Worm (Caenorhabditis elegans): ENCODE results near the gene T25D1.1.

The T25D1.1 gene

DNA sequence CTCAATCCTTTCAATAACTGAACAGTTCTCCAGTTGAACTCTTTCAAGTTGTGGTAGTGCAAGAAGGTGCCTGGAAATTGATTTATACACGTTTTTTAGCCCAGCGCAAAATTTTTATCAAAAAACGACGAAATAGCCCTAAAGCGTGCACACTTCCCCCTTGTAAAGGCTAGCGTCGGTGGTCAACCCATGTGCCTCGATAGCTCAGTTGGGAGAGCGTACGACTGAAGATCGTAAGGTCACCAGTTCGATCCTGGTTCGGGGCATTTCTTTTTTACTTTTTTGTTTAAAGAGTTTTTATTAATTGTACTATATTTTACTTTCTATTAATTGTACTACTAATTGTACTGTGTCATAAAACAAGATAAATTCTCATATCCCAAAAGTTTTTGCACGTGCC, 31.7 kb downstream of the T25D1.1 start (continued):
- TF ChIP-seq efl-1 (GFP tag; optimal IDR thresholded peaks at IDR 0.05), result no peak
- TF ChIP-seq ztf-6 (GFP tag; IDR thresholded peaks at IDR 0.05), result no peak
- no peak for TF ChIP-seq mxl-1 (tag; optimal IDR thresholded peaks at IDR 0.05)
- TF ChIP-seq F39B2.1 (GFP tag; IDR thresholded peaks at IDR 0.05), result no peak
- peak; percentile 71; the same call in 1 of the 2 replicates for TF ChIP-seq D2030.7 (GFP tag; IDR thresholded peaks at IDR 0.05)
- peak; percentile 94 for TF ChIP-seq tbp1 (GFP tag; optimal IDR thresholded peaks at IDR 0.05)
- TF ChIP-seq K12H6.12 (tag; optimal IDR thresholded peaks at IDR 0.05), result no peak
- TF ChIP-seq rpc-1 (optimal IDR thresholded peaks at IDR 0.05), result peak; percentile 62
- TF ChIP-seq rpc-1 (tag; optimal IDR thresholded peaks at IDR 0.05), result peak; percentile 79
- TF ChIP-seq tlf-1 (GFP tag; optimal IDR thresholded peaks at IDR 0.05), result no peak
- no peak for TF ChIP-seq ztf-22 (GFP tag; optimal IDR thresholded peaks at IDR 0.05)
- TF ChIP-seq ztf-18 (tag; optimal IDR thresholded peaks at IDR 0.05), result peak; percentile 25
- TF ChIP-seq ekl-4 (GFP tag; IDR thresholded peaks at IDR 0.05), result no peak
- TF ChIP-seq B0261.1 (tag; optimal IDR thresholded peaks at IDR 0.05), result peak; percentile 90
- TF ChIP-seq nfya-2 (GFP tag; IDR thresholded peaks at IDR 0.05), result no peak
- TF ChIP-seq bed-2 (GFP tag; IDR thresholded peaks at IDR 0.05), result no peak
- no peak for TF ChIP-seq F57C9.4 (tag; optimal IDR thresholded peaks at IDR 0.05)
- TF ChIP-seq cebp-2 (GFP tag; IDR thresholded peaks at IDR 0.05), result no peak
- TF ChIP-seq ceh-91 (GFP tag; IDR thresholded peaks at IDR 0.05), result no peak
- TF ChIP-seq Y53F4B.3 (GFP tag; IDR thresholded peaks at IDR 0.05), result no peak
- TF ChIP-seq C06A6.2 (GFP tag; conservative IDR thresholded peaks at IDR 0.05), result no peak
- TF ChIP-seq him-1 (tag; optimal IDR thresholded peaks at IDR 0.05), result no peak
- TF ChIP-seq F23B12.7 (tag; optimal IDR thresholded peaks at IDR 0.05; ENCODE audit: insufficient read depth), result peak; percentile 54
- no peak for TF ChIP-seq nhr-80 (tag; optimal IDR thresholded peaks at IDR 0.05)
- TF ChIP-seq egl-18 (GFP tag; IDR thresholded peaks at IDR 0.05), result no peak
- TF ChIP-seq nhr-179 (tag; optimal IDR thresholded peaks at IDR 0.05), result no peak
- no peak for TF ChIP-seq ceh-40 (GFP tag; IDR thresholded peaks at IDR 0.05)
- no peak for TF ChIP-seq B0019.2 (GFP tag; conservative IDR thresholded peaks at IDR 0.05)
- peak; percentile 27 for TF ChIP-seq snpc-3.4 (tag; optimal IDR thresholded peaks at IDR 0.05)
- peak; percentile 75 for TF ChIP-seq hmg-1.2 (GFP tag; IDR thresholded peaks at IDR 0.05)
- no peak for TF ChIP-seq ceh-27 (GFP tag; optimal IDR thresholded peaks at IDR 0.05)
- TF ChIP-seq T26A5.8 (tag; optimal IDR thresholded peaks at IDR 0.05), result no peak
- TF ChIP-seq ceh-79 (tag; optimal IDR thresholded peaks at IDR 0.05), result no peak
- no peak for TF ChIP-seq F33H1.4 (GFP tag; IDR thresholded peaks at IDR 0.05)
- TF ChIP-seq repo-1 (tag; optimal IDR thresholded peaks at IDR 0.05), result peak; percentile 49
- TF ChIP-seq hlh-26 (GFP tag; conservative IDR thresholded peaks at IDR 0.05), result no peak
- TF ChIP-seq dpff-1 (tag; optimal IDR thresholded peaks at IDR 0.05), result no peak
- TF ChIP-seq unc-62 (GFP tag; optimal IDR thresholded peaks at IDR 0.05), result no peak
- peak; percentile 67; the same call in 1 of the 2 replicates for TF ChIP-seq pbrm-1 (GFP tag; IDR thresholded peaks at IDR 0.05)
- TF ChIP-seq dpl-1 (GFP tag; optimal IDR thresholded peaks at IDR 0.05), result no peak
- no peak for TF ChIP-seq F52B5.7 (tag; optimal IDR thresholded peaks at IDR 0.05)
- TF ChIP-seq zim-3 (tag; optimal IDR thresholded peaks at IDR 0.05), result no peak
- no peak for TF ChIP-seq hsf-1 (GFP tag; IDR thresholded peaks at IDR 0.05)
- TF ChIP-seq ets-4 (GFP tag; optimal IDR thresholded peaks at IDR 0.05), result no peak
- TF ChIP-seq ccch-3 (GFP tag; optimal IDR thresholded peaks at IDR 0.05), result no peak

All from whole organism, young adult.